Worm (Caenorhabditis elegans) whole organism, young adult: ENCODE measurements around the gene F19F10.1.
A peak's percentile ranks its signal among the peaks of the same experiment; 100 is the strongest.

Experiments
- F39B2.1 ChIP-seq: fragments of 200-800 bp; sonication (Bioruptor generic); IDR thresholded peaks from 2 replicates; pipeline ENCODE4 v1.3.6; 2022; ENCODE audit warnings: missing genetic modification reagents, missing genetic modification characterization, missing compliant biosample characterization
- ama-1 ChIP-seq, 3 experiments: fragments of 150-350 bp in 1 of 3; sonication (generic microtip) in 2 of 3; optimal IDR thresholded peaks; 2 replicates each; lab custom pipeline; 2014 to 2018; ENCODE audit warnings: missing biosample characterization in 2 of 3, missing genetic modification characterization in 2 of 3, missing genetic modification reagents in 2 of 3
- efl-1 ChIP-seq: fragments of 150-350 bp; optimal IDR thresholded peaks from 2 replicates; lab custom pipeline; 2014; ENCODE audit warnings: missing biosample characterization, missing genetic modification reagents, missing genetic modification characterization
- hlh-26 ChIP-seq: fragments of 200-800 bp; sonication (Bioruptor generic); conservative IDR thresholded peaks from 2 replicates; pipeline ENCODE4 v1.3.6; 2022; ENCODE audit warnings: missing genetic modification reagents, missing genetic modification characterization, missing compliant biosample characterization
- nhr-90 ChIP-seq: sonication (generic microtip); optimal IDR thresholded peaks from 2 replicates; lab custom pipeline; 2016; ENCODE audit warnings: missing genotype, mild to moderate bottlenecking, missing genetic modification characterization, missing compliant biosample characterization
- sea-2 ChIP-seq: fragments of 200-800 bp; sonication (Bioruptor generic); IDR thresholded peaks from 2 replicates; pipeline ENCODE4 v1.3.6; 2022; ENCODE audit warnings: missing genetic modification characterization, missing compliant biosample characterization
- snpc-3.4 ChIP-seq: sonication (generic microtip); optimal IDR thresholded peaks from 2 replicates; lab custom pipeline; 2017; ENCODE audit warnings: missing genetic modification characterization, mild to moderate bottlenecking, missing compliant biosample characterization, antibody characterized with exemption, moderate library complexity, missing genotype, missing genetic modification reagents
- unc-62 ChIP-seq: fragments of 150-350 bp; optimal IDR thresholded peaks from 2 replicates; lab custom pipeline; 2014; ENCODE audit warnings: missing biosample characterization, missing genetic modification reagents, missing genetic modification characterization

ce11 chrV:7580378-7580777, 17.3 kb downstream of the F19F10.1 start, which contains the start of gene ets-6:
- TF ChIP-seq hlh-26 (GFP tag; lab: Robert Waterston, UW), result no peak
- no peak for TF ChIP-seq F39B2.1 (GFP tag; lab: Robert Waterston, UW)
- peak; percentile 10 for TF ChIP-seq efl-1 (GFP tag; lab: Kevin White, UChicago)
- TF ChIP-seq sea-2 (GFP tag; lab: Robert Waterston, UW), result no peak
- TF ChIP-seq ama-1 (optimal IDR thresholded peaks at IDR 0.05; lab: Kevin White, UChicago), result no peak
- TF ChIP-seq ama-1 (GFP tag; optimal IDR thresholded peaks at IDR 0.05; lab: Kevin White, UChicago), result no peak
- peak; percentile 17 for TF ChIP-seq snpc-3.4 (tag; lab: Kevin White, UChicago)
- no peak for TF ChIP-seq unc-62 (GFP tag; lab: Kevin White, UChicago)
- no peak for TF ChIP-seq nhr-90 (tag; lab: Kevin White, UChicago)
